Worm (Caenorhabditis elegans) whole organism, L1 larva: ENCODE measurements around the gene pals-24.

Experiments used
- C04F5.9 ChIP-seq: sonication (generic microtip); optimal IDR thresholded peaks from 2 replicates; lab custom pipeline; 2016; ENCODE audit warnings: missing genetic modification characterization, missing compliant biosample characterization
- C16A3.4 ChIP-seq: fragments of 150-350 bp; optimal IDR thresholded peaks from 2 replicates; lab custom pipeline; 2014; ENCODE audit warnings: missing biosample characterization, missing genetic modification characterization
- C34B4.2 ChIP-seq: sonication (generic microtip); optimal IDR thresholded peaks from 2 replicates; lab custom pipeline; 2017; ENCODE audit warnings: mild to moderate bottlenecking, missing genetic modification characterization, missing compliant biosample characterization
- F16B12.6 ChIP-seq: fragments of 150-350 bp; optimal IDR thresholded peaks from 2 replicates; lab custom pipeline; 2014; ENCODE audit warnings: missing biosample characterization, missing genetic modification characterization
- aha-1 ChIP-seq: fragments of 150-350 bp; optimal IDR thresholded peaks from 2 replicates; lab custom pipeline; 2014; ENCODE audit warnings: missing biosample characterization, missing genetic modification characterization
- ceh-63 ChIP-seq: fragments of 200-800 bp; sonication (Bioruptor generic); optimal IDR thresholded peaks from 2 replicates; lab custom pipeline; 2018; ENCODE audit warnings: mild to moderate bottlenecking, missing genetic modification characterization, missing compliant biosample characterization
- dpl-1 ChIP-seq, 3 experiments: fragments of 150-350 bp in 2 of 3; sonication (generic microtip) in 1 of 3; optimal IDR thresholded peaks; 2 replicates each; lab custom pipeline; 2014 to 2017; ENCODE audit warnings: missing biosample characterization in 3 of 3, missing genetic modification characterization in 3 of 3, missing genetic modification reagents in 3 of 3
- egl-13 ChIP-seq: sonication (generic microtip); optimal IDR thresholded peaks from 2 replicates; lab custom pipeline; 2016; ENCODE audit warnings: missing genotype, missing genetic modification reagents, missing genetic modification characterization, missing compliant biosample characterization
- fkh-8 ChIP-seq: sonication (generic microtip); optimal IDR thresholded peaks from 2 replicates; lab custom pipeline; 2016; ENCODE audit warnings: mild to moderate bottlenecking, missing genetic modification characterization, missing compliant biosample characterization
- fos-1 ChIP-seq: fragments of 150-350 bp; optimal IDR thresholded peaks from 2 replicates; lab custom pipeline; 2014; ENCODE audit warnings: missing biosample characterization, missing genetic modification characterization
- hpl-2 ChIP-seq: fragments of 150-350 bp; optimal IDR thresholded peaks from 2 replicates; lab custom pipeline; 2014; ENCODE audit warnings: missing biosample characterization, missing genetic modification reagents, missing genetic modification characterization
- jun-1 ChIP-seq: fragments of 150-350 bp; optimal IDR thresholded peaks from 2 replicates; lab custom pipeline; 2014; ENCODE audit warnings: missing biosample characterization, missing genetic modification reagents, missing genetic modification characterization
- lin-35 ChIP-seq, 2 experiments: fragments of 150-350 bp; optimal IDR thresholded peaks; 2 replicates each; lab custom pipeline; 2014; ENCODE audit warnings: missing biosample characterization in 2 of 2, missing genetic modification characterization in 2 of 2, missing genetic modification reagents in 2 of 2
- mdl-1 ChIP-seq, 2 experiments: fragments of 150-350 bp; optimal IDR thresholded peaks; 2 replicates each; lab custom pipeline; 2014 to 2017; ENCODE audit warnings: missing biosample characterization in 2 of 2, missing genetic modification characterization in 2 of 2, inconsistent platforms in 1 of 2
- nhr-12 ChIP-seq: sonication (generic microtip); optimal IDR thresholded peaks from 2 replicates; lab custom pipeline; 2017; ENCODE audit warnings: missing biosample characterization, missing genetic modification characterization
- nhr-20 ChIP-seq: sonication (generic microtip); optimal IDR thresholded peaks from 2 replicates; lab custom pipeline; 2016; ENCODE audit warnings: mild to moderate bottlenecking, missing genetic modification characterization, missing compliant biosample characterization
- nhr-28 ChIP-seq: fragments of 150-350 bp; optimal IDR thresholded peaks from 2 replicates; lab custom pipeline; 2014; ENCODE audit warnings: missing biosample characterization, missing genetic modification characterization
- nhr-47 ChIP-seq: sonication (generic microtip); optimal IDR thresholded peaks from 2 replicates; lab custom pipeline; 2016; ENCODE audit warnings: mild to moderate bottlenecking, missing genetic modification characterization, moderate library complexity, missing compliant biosample characterization
- nhr-71 ChIP-seq: sonication (generic microtip); optimal IDR thresholded peaks from 2 replicates; lab custom pipeline; 2016; ENCODE audit warnings: mild to moderate bottlenecking, missing genetic modification characterization, moderate library complexity, missing compliant biosample characterization
- nhr-76 ChIP-seq: sonication (generic microtip); optimal IDR thresholded peaks from 2 replicates; lab custom pipeline; 2017; ENCODE audit warnings: missing biosample characterization, missing genetic modification characterization
- pag-3 ChIP-seq: sonication (generic microtip); optimal IDR thresholded peaks from 2 replicates; lab custom pipeline; 2017; ENCODE audit warnings: missing genetic modification characterization, mild to moderate bottlenecking, missing compliant biosample characterization, antibody characterized with exemption, borderline replicate concordance; ENCODE audit not compliant: insufficient read depth
- pax-3 ChIP-seq: fragments of 200-800 bp; sonication (Bioruptor generic); optimal IDR thresholded peaks from 2 replicates; lab custom pipeline; 2018; ENCODE audit warnings: mild to moderate bottlenecking, missing genetic modification characterization, moderate library complexity, missing compliant biosample characterization
- pqm-1 ChIP-seq: sonication (generic microtip); optimal IDR thresholded peaks from 3 replicates; lab custom pipeline; 2017; ENCODE audit warnings: missing biosample characterization, missing genetic modification characterization
- rnt-1 ChIP-seq: sonication (generic microtip); optimal IDR thresholded peaks from 2 replicates; lab custom pipeline; 2016; ENCODE audit warnings: mild to moderate bottlenecking, missing genetic modification characterization, moderate library complexity, missing compliant biosample characterization
- snpc-4 ChIP-seq: fragments of 150-350 bp; optimal IDR thresholded peaks from 2 replicates; lab custom pipeline; 2014; ENCODE audit warnings: missing biosample characterization, missing genetic modification characterization
- snu-23 ChIP-seq: sonication (generic microtip); optimal IDR thresholded peaks from 2 replicates; lab custom pipeline; 2016; ENCODE audit warnings: missing genetic modification characterization, missing compliant biosample characterization
- sox-4 ChIP-seq: sonication (generic microtip); optimal IDR thresholded peaks from 2 replicates; lab custom pipeline; 2016; ENCODE audit warnings: missing genetic modification characterization, missing compliant biosample characterization
- sptf-1 ChIP-seq: fragments of 150-350 bp; optimal IDR thresholded peaks from 2 replicates; lab custom pipeline; 2014; ENCODE audit warnings: missing biosample characterization, missing genetic modification characterization
- sup-37 ChIP-seq: fragments of 200-800 bp; sonication (Bioruptor generic); optimal IDR thresholded peaks from 2 replicates; lab custom pipeline; 2018; ENCODE audit warnings: mild to moderate bottlenecking, missing genetic modification characterization, missing compliant biosample characterization
- unc-130 ChIP-seq: fragments of 150-350 bp; optimal IDR thresholded peaks from 2 replicates; lab custom pipeline; 2017; ENCODE audit warnings: missing biosample characterization, missing genetic modification characterization, inconsistent platforms
- unc-30 ChIP-seq: sonication (generic microtip); optimal IDR thresholded peaks from 2 replicates; lab custom pipeline; 2017; ENCODE audit warnings: missing biosample characterization, missing genetic modification characterization
- unc-62 ChIP-seq: fragments of 150-350 bp; optimal IDR thresholded peaks from 2 replicates; lab custom pipeline; 2014; ENCODE audit warnings: missing biosample characterization, missing genetic modification reagents, missing genetic modification characterization
- unc-86 ChIP-seq: sonication (generic microtip); optimal IDR thresholded peaks from 2 replicates; lab custom pipeline; 2016; ENCODE audit warnings: missing genetic modification characterization, missing compliant biosample characterization
- unc-98 ChIP-seq: fragments of 200-800 bp; sonication (Bioruptor generic); IDR thresholded peaks from 2 replicates; pipeline ENCODE4 v1.3.6; 2022; ENCODE audit warnings: missing genetic modification characterization, missing compliant biosample characterization
- vab-15 ChIP-seq: sonication (generic microtip); optimal IDR thresholded peaks from 2 replicates; lab custom pipeline; 2017; ENCODE audit warnings: missing genotype, mild to moderate bottlenecking, missing genetic modification characterization, missing compliant biosample characterization
- zip-4 ChIP-seq: fragments of 200-800 bp; sonication (Bioruptor generic); optimal IDR thresholded peaks from 2 replicates; lab custom pipeline; 2018; ENCODE audit warnings: mild to moderate bottlenecking, missing genetic modification characterization, moderate library complexity, missing compliant biosample characterization
- ztf-11 ChIP-seq, 2 experiments: sonication (generic microtip); optimal IDR thresholded peaks; 2 replicates each; lab custom pipeline; 2016 to 2017; ENCODE audit warnings: missing genetic modification characterization in 2 of 2, missing biosample characterization in 1 of 2, missing compliant biosample characterization in 1 of 2
- ztf-4 ChIP-seq: fragments of 150-350 bp; optimal IDR thresholded peaks from 2 replicates; lab custom pipeline; 2014; ENCODE audit warnings: missing biosample characterization, missing genetic modification characterization

The pals-24 gene

ce11 chrIII:169478-169877, 49.2 kb downstream of the pals-24 start, which contains the start of gene F40G9.18:
Gene F40G9.18, minus strand, starts transcription at chrIII:169578.
- TF ChIP-seq rnt-1 (no peak), nhr-71 (no peak), nhr-28 (tag; lab: Kevin White, UChicago) (no peak), sptf-1 (tag; lab: Kevin White, UChicago) (no peak), zip-4 (GFP tag; lab: Kevin White, UChicago) (no peak), snu-23 (GFP tag; lab: Kevin White, UChicago) (no peak), mdl-1 (tag; optimal IDR thresholded peaks at IDR 0.05; lab: Kevin White, UChicago) (no peak), pag-3 (tag; lab: Kevin White, UChicago) (no peak), nhr-47 (tag; lab: Kevin White, UChicago) (no peak), pqm-1 (tag; lab: Kevin White, UChicago) (no peak), fkh-8 (tag; lab: Kevin White, UChicago) (no peak), egl-13 (tag; lab: Kevin White, UChicago) (no peak), C16A3.4 (tag; lab: Kevin White, UChicago) (no peak), unc-130 (tag; lab: Kevin White, UChicago) (no peak), ceh-63 (no peak), sox-4 (no peak), aha-1 (no peak), pax-3 (tag; lab: Kevin White, UChicago) (no peak), nhr-20 (tag; lab: Kevin White, UChicago) (no peak), dpl-1 (GFP tag; optimal IDR thresholded peaks at IDR 0.05; lab: Kevin White, UChicago) (no peak)

ce11 chrIII:171617-172016, 51.4 kb downstream of the pals-24 start, which contains the start of the genes F40G9.9 and F40G9.12:
Gene F40G9.9, minus strand, starts transcription at chrIII:171717.
Gene F40G9.12, plus strand, starts transcription at chrIII:171847.
- TF ChIP-seq pax-3 (tag; lab: Kevin White, UChicago): no peak
- TF ChIP-seq snpc-4 (tag; lab: Kevin White, UChicago): no peak
- no peak for TF ChIP-seq vab-15 (tag; lab: Kevin White, UChicago)
- no peak for TF ChIP-seq fos-1 (tag; lab: Kevin White, UChicago)
- no peak for TF ChIP-seq C34B4.2 (tag; lab: Kevin White, UChicago)
- no peak for TF ChIP-seq unc-62 (GFP tag; lab: Kevin White, UChicago)
- no peak for TF ChIP-seq unc-98 (GFP tag; lab: Robert Waterston, UW)
- TF ChIP-seq F16B12.6 (tag; lab: Kevin White, UChicago): no peak
- TF ChIP-seq C16A3.4 (tag; lab: Kevin White, UChicago): no peak
- TF ChIP-seq unc-30: no peak
- TF ChIP-seq ztf-11 (tag; optimal IDR thresholded peaks at IDR 0.05; lab: Kevin White, UChicago): no peak
- no peak for TF ChIP-seq nhr-12 (tag; lab: Kevin White, UChicago)
- no peak for TF ChIP-seq ceh-63
- no peak for TF ChIP-seq C04F5.9 (tag; lab: Kevin White, UChicago)
- TF ChIP-seq jun-1 (tag; lab: Kevin White, UChicago): no peak
- TF ChIP-seq lin-35 (GFP tag; optimal IDR thresholded peaks at IDR 0.05; lab: Kevin White, UChicago): no peak
- no peak for TF ChIP-seq unc-86 (tag; lab: Kevin White, UChicago)
- no peak for TF ChIP-seq hpl-2
- no peak for TF ChIP-seq ztf-4 (tag; lab: Kevin White, UChicago)
- TF ChIP-seq sup-37: no peak
- TF ChIP-seq, all 84 proteins: peak for 0

- no peak for TF ChIP-seq nhr-76 (tag; lab: Kevin White, UChicago)
Measured at ce11 chrIII:173501-173900, 53.3 kb downstream of the pals-24 start, which contains the start of gene F40G9.19. Gene F40G9.19, plus strand, starts transcription at chrIII:173801.
